Fruit fly (Drosophila melanogaster) whole organism, embryonic: ENCODE data around the gene Nmdar1.

ENCODE experiments used
- Aef1 ChIP-seq: fragments of 200-800 bp; sonication (Bioruptor generic); IDR thresholded peaks from 3 replicates; pipeline ENCODE4 v1.3.6; 2022; ENCODE audit warnings: missing biosample characterization, missing genetic modification characterization
- Asciz ChIP-seq: fragments of 200-800 bp; sonication (Bioruptor generic); optimal IDR thresholded peaks from 2 replicates; lab custom pipeline; 2017; ENCODE audit warnings: missing biosample characterization, mild to moderate bottlenecking, missing genetic modification characterization, missing genetic modification reagents
- Awh ChIP-seq: fragments of 200-800 bp; sonication (Bioruptor generic); IDR thresholded peaks from 2 replicates; pipeline ENCODE4, ENCODE4 v1.3.6; 2022; ENCODE audit warnings: missing biosample characterization, missing genetic modification characterization
- BEAF-32 ChIP-seq: fragments of 200-800 bp; sonication (Bioruptor generic); optimal IDR thresholded peaks from 3 replicates; lab custom pipeline; 2017; ENCODE audit warnings: missing biosample characterization, missing genetic modification characterization, mild to moderate bottlenecking, moderate library complexity, missing genetic modification reagents
- BtbVII ChIP-seq: fragments of 200-800 bp; sonication (Bioruptor generic); optimal IDR thresholded peaks from 3 replicates; lab custom pipeline; 2017; ENCODE audit warnings: missing biosample characterization, mild to moderate bottlenecking, missing genetic modification characterization
- CG13287 ChIP-seq: fragments of 200-800 bp; sonication (Bioruptor generic); IDR thresholded peaks from 2 replicates; pipeline ENCODE4 v1.3.6; 2022; ENCODE audit warnings: missing biosample characterization, missing genetic modification characterization; ENCODE audit not compliant: partially characterized antibody
- CG1603 ChIP-seq: fragments of 200-800 bp; sonication (Bioruptor generic); optimal IDR thresholded peaks from 2 replicates; lab custom pipeline; 2019; ENCODE audit warnings: missing biosample characterization, mild to moderate bottlenecking, missing genetic modification characterization, moderate library complexity
- CG16813 ChIP-seq: fragments of 200-800 bp; sonication (Bioruptor generic); IDR thresholded peaks from 3 replicates; pipeline ENCODE4 v1.3.6; 2022; ENCODE audit warnings: missing biosample characterization, missing genetic modification characterization; ENCODE audit not compliant: partially characterized antibody
- CG2199 ChIP-seq: fragments of 200-800 bp; sonication (Bioruptor generic); IDR thresholded peaks from 3 replicates; pipeline ENCODE4 v1.3.6; 2022; ENCODE audit warnings: missing biosample characterization, missing genetic modification characterization
- CG30431 ChIP-seq: fragments of 200-800 bp; sonication (Bioruptor generic); optimal IDR thresholded peaks from 2 replicates; lab custom pipeline; 2017; ENCODE audit warnings: missing biosample characterization, missing genetic modification characterization
- CG4617 ChIP-seq: fragments of 200-800 bp; sonication (Bioruptor generic); optimal IDR thresholded peaks from 3 replicates; lab custom pipeline; 2016; ENCODE audit warnings: missing biosample characterization, missing genetic modification characterization, borderline replicate concordance
- CG6254 ChIP-seq: fragments of 200-800 bp; sonication (Bioruptor generic); optimal IDR thresholded peaks from 3 replicates; lab custom pipeline; 2017; ENCODE audit warnings: mild to moderate bottlenecking, missing biosample characterization, missing genetic modification reagents, missing genetic modification characterization
- CG6765 ChIP-seq: fragments of 200-800 bp; sonication (Bioruptor generic); optimal IDR thresholded peaks from 3 replicates; lab custom pipeline; 2017; ENCODE audit warnings: missing biosample characterization, mild to moderate bottlenecking, missing genetic modification characterization
- CG6791 ChIP-seq: fragments of 200-800 bp; sonication (Bioruptor generic); IDR thresholded peaks from 3 replicates; pipeline ENCODE4 v1.3.6; 2022; ENCODE audit warnings: missing biosample characterization, missing genetic modification characterization; ENCODE audit not compliant: partially characterized antibody
- CG8765 ChIP-seq: fragments of 200-800 bp; sonication (Bioruptor generic); IDR thresholded peaks from 2 replicates; pipeline ENCODE4 v1.3.6; 2022; ENCODE audit warnings: missing biosample characterization, missing genetic modification characterization
- CTCF ChIP-seq: fragments of 200-800 bp; sonication (Bioruptor generic); optimal IDR thresholded peaks from 2 replicates; lab custom pipeline; 2017; ENCODE audit warnings: missing biosample characterization, mild to moderate bottlenecking, missing genetic modification characterization, moderate library complexity
- Dll ChIP-seq: fragments of 200-800 bp; sonication (Bioruptor generic); IDR thresholded peaks from 4 replicates; pipeline ENCODE4 v1.3.6; 2022; ENCODE audit warnings: missing biosample characterization, missing genetic modification characterization; ENCODE audit not compliant: partially characterized antibody
- Doc3 ChIP-seq: fragments of 200-800 bp; sonication (Bioruptor generic); IDR thresholded peaks from 3 replicates; pipeline ENCODE4 v1.3.6; 2022; ENCODE audit warnings: missing biosample characterization, missing genetic modification characterization; ENCODE audit not compliant: partially characterized antibody
- Dp ChIP-seq: fragments of 200-800 bp; sonication (Bioruptor generic); optimal IDR thresholded peaks from 2 replicates; lab custom pipeline; 2018; ENCODE audit warnings: missing biosample characterization, mild to moderate bottlenecking, missing genetic modification characterization, moderate library complexity
- Dref ChIP-seq: fragments of 200-800 bp; sonication (Bioruptor generic); IDR thresholded peaks from 2 replicates; pipeline ENCODE4 v1.3.6; 2022; ENCODE audit warnings: missing biosample characterization, missing genetic modification characterization
- E2f2 ChIP-seq: fragments of 200-800 bp; sonication (Bioruptor generic); IDR thresholded peaks from 2 replicates; pipeline ENCODE4 v1.3.6; 2022; ENCODE audit warnings: missing biosample characterization, missing genetic modification characterization
- HLH4C ChIP-seq: fragments of 200-800 bp; sonication (Bioruptor generic); IDR thresholded peaks from 3 replicates; pipeline ENCODE4 v1.3.6; 2022; ENCODE audit warnings: missing biosample characterization, missing genetic modification characterization; ENCODE audit not compliant: partially characterized antibody
- MESR4 ChIP-seq: fragments of 200-800 bp; sonication (Bioruptor generic); optimal IDR thresholded peaks from 2 replicates; lab custom pipeline; 2018; ENCODE audit warnings: missing biosample characterization, mild to moderate bottlenecking, missing genetic modification characterization, moderate library complexity
- Max ChIP-seq: fragments of 200-800 bp; sonication (Bioruptor generic); optimal IDR thresholded peaks from 2 replicates; lab custom pipeline; 2016; ENCODE audit warnings: missing biosample characterization, mild to moderate bottlenecking, missing genetic modification characterization
- Optix ChIP-seq: fragments of 200-800 bp; sonication (Bioruptor generic); IDR thresholded peaks from 3 replicates; pipeline ENCODE4 v1.3.6; 2022; ENCODE audit warnings: missing biosample characterization, missing genetic modification characterization
- Scr ChIP-seq: fragments of 200-800 bp; sonication (Bioruptor generic); IDR thresholded peaks from 2 replicates; pipeline ENCODE4 v1.3.6; 2022; ENCODE audit warnings: missing biosample characterization, missing genetic modification characterization; ENCODE audit not compliant: partially characterized antibody
- Sry-δ ChIP-seq: fragments of 200-800 bp; sonication (Bioruptor generic); optimal IDR thresholded peaks from 2 replicates; lab custom pipeline; 2016; ENCODE audit warnings: missing biosample characterization, missing genetic modification characterization
- amos ChIP-seq: fragments of 200-800 bp; sonication (Bioruptor generic); IDR thresholded peaks from 2 replicates; pipeline ENCODE4 v1.3.6; 2022; ENCODE audit warnings: missing biosample characterization, missing genetic modification characterization; ENCODE audit not compliant: partially characterized antibody
- ap ChIP-seq: fragments of 200-800 bp; sonication (Bioruptor generic); IDR thresholded peaks from 2 replicates; pipeline ENCODE4 v1.3.6; 2022; ENCODE audit warnings: missing biosample characterization, missing genetic modification characterization
- cas ChIP-seq: fragments of 200-800 bp; sonication (Bioruptor generic); IDR thresholded peaks from 2 replicates; pipeline ENCODE4 v1.3.6; 2022; ENCODE audit warnings: missing biosample characterization, missing genetic modification characterization
- ewg ChIP-seq: fragments of 200-800 bp; sonication (Bioruptor generic); optimal IDR thresholded peaks from 3 replicates; lab custom pipeline; 2017; ENCODE audit warnings: mild to moderate bottlenecking, missing biosample characterization, missing genetic modification reagents, missing genetic modification characterization
- fd102C ChIP-seq: fragments of 200-800 bp; sonication (Bioruptor generic); optimal IDR thresholded peaks from 2 replicates; lab custom pipeline; 2018; ENCODE audit warnings: missing biosample characterization, mild to moderate bottlenecking, missing genetic modification characterization, moderate library complexity
- fru ChIP-seq: fragments of >200 bp; optimal IDR thresholded peaks from 2 replicates; lab custom pipeline; 2017
- gfzf ChIP-seq: fragments of 200-800 bp; sonication (Bioruptor generic); optimal IDR thresholded peaks from 2 replicates; lab custom pipeline; 2016; ENCODE audit warnings: missing biosample characterization, mild to moderate bottlenecking, missing genetic modification characterization, moderate library complexity
- ham ChIP-seq: fragments of 200-800 bp; sonication (Bioruptor generic); IDR thresholded peaks from 2 replicates; pipeline ENCODE4 v1.3.6; 2022; ENCODE audit warnings: missing biosample characterization, missing genetic modification characterization
- lilli ChIP-seq: fragments of 200-800 bp; sonication (Bioruptor generic); optimal IDR thresholded peaks from 3 replicates; lab custom pipeline; 2016; ENCODE audit warnings: missing biosample characterization, missing genetic modification characterization
- lov ChIP-seq, 2 experiments: fragments of 200-800 bp in 1 of 2; fragments of >200 bp in 1 of 2; sonication (Bioruptor generic) in 1 of 2; IDR thresholded peaks in 1 of 2; optimal IDR thresholded peaks in 1 of 2; 2 replicates in 1 of 2; 3 replicates in 1 of 2; pipeline versions ENCODE4 v1.3.6 to Lab custom; 2017 to 2022; ENCODE audit warnings: missing biosample characterization in 1 of 2, missing genetic modification characterization in 1 of 2
- mam ChIP-seq: fragments of 200-800 bp; sonication (Bioruptor generic); optimal IDR thresholded peaks from 3 replicates; lab custom pipeline; 2016; ENCODE audit warnings: missing biosample characterization, missing genetic modification characterization
- nerfin-1 ChIP-seq: fragments of 200-800 bp; sonication (Bioruptor generic); optimal IDR thresholded peaks from 3 replicates; lab custom pipeline; 2019; ENCODE audit warnings: missing biosample characterization, mild to moderate bottlenecking, missing genetic modification characterization, moderate library complexity
- sens ChIP-seq: fragments of 200-800 bp; sonication (Bioruptor generic); peaks from one replicate; lab custom pipeline; 2016; ENCODE audit warnings: missing biosample characterization, missing genetic modification characterization
- seq ChIP-seq: fragments of 200-800 bp; sonication (Bioruptor generic); IDR thresholded peaks from 2 replicates; pipeline ENCODE4 v1.3.6; 2022; ENCODE audit warnings: missing biosample characterization, missing genetic modification characterization
- sr ChIP-seq: fragments of 200-800 bp; sonication (Bioruptor generic); IDR thresholded peaks from 3 replicates; pipeline ENCODE4 v1.3.6; 2022; ENCODE audit warnings: missing biosample characterization, missing genetic modification characterization
- stwl ChIP-seq: fragments of 200-800 bp; sonication (Bioruptor generic); optimal IDR thresholded peaks from 3 replicates; lab custom pipeline; 2018; ENCODE audit warnings: missing biosample characterization, mild to moderate bottlenecking, missing genetic modification characterization, moderate library complexity
- tap ChIP-seq: fragments of 200-800 bp; optimal IDR thresholded peaks from 3 replicates; lab custom pipeline; 2019; ENCODE audit warnings: missing biosample characterization, mild to moderate bottlenecking, missing genetic modification characterization, moderate library complexity
- tin ChIP-seq: fragments of 200-800 bp; sonication (Bioruptor generic); optimal IDR thresholded peaks from 3 replicates; lab custom pipeline; 2016; ENCODE audit warnings: missing biosample characterization, missing genetic modification characterization
- unc-4 ChIP-seq: fragments of 200-800 bp; sonication (Bioruptor generic); IDR thresholded peaks from 2 replicates; pipeline ENCODE4 v1.3.6; 2022; ENCODE audit warnings: missing biosample characterization, missing genetic modification characterization; ENCODE audit not compliant: partially characterized antibody
- usp ChIP-seq: fragments of >200 bp; optimal IDR thresholded peaks from 2 replicates; lab custom pipeline; 2017; ENCODE audit warnings: missing biosample characterization, missing genetic modification characterization
- vnd ChIP-seq: fragments of 200-800 bp; sonication (Bioruptor generic); IDR thresholded peaks from 3 replicates; pipeline ENCODE4 v1.3.6; 2022; ENCODE audit warnings: missing biosample characterization, missing genetic modification characterization; ENCODE audit not compliant: partially characterized antibody
- wdn ChIP-seq: fragments of 200-800 bp; sonication (Bioruptor generic); IDR thresholded peaks from 2 replicates; pipeline ENCODE4 v1.3.6; 2022; ENCODE audit warnings: missing biosample characterization, missing genetic modification characterization

The Nmdar1 gene

DNA sequence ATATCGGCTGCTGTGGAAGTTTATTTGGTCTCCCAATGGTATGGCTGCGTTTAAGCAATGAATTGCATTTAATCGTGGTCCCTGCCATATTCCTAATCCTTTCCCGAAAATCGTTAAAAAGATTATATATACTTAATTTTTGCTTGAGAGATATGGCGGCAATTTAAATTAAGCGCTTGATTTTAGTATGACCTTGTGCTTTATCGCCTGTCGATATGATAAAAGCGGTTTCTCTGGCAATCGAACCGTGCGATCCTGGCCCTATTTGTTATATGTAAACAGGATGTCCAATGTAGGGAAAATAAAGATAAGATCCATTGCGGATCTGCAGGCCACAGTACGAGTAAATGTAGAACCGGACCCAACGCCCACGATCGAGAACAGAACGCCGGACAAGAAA lies 31.7 kb upstream of the Nmdar1 start, which contains the start of gene Snm1 (continued):
- TF ChIP-seq Dref (GFP tag; lab: Robert Waterston, UW) (peak; percentile 45), ewg (GFP tag; lab: Kevin White, UChicago) (no peak), CTCF (GFP tag; lab: Kevin White, UChicago) (no peak), usp (GFP tag; lab: Kevin White, UChicago) (no peak), cas (GFP tag; lab: Robert Waterston, UW) (no peak), Dp (GFP tag; lab: Kevin White, UChicago) (peak; percentile 57), Optix (GFP tag; lab: Robert Waterston, UW) (no peak), CG8765 (no peak), Awh (GFP tag; lab: Robert Waterston, UW) (no peak), CG6765 (no peak), HLH4C (GFP tag; lab: Robert Waterston, UW) (no peak), tap (tag; lab: Kevin White, UChicago) (no peak), Aef1 (GFP tag; lab: Robert Waterston, UW) (no peak), ham (GFP tag; lab: Robert Waterston, UW) (no peak), Scr (0 out of 2 replicates have a peak, but pooled peaks have one; percentile 9), Sry-δ (GFP tag; lab: Kevin White, UChicago) (peak; percentile 29), tin (GFP tag; lab: Kevin White, UChicago) (no peak), CG30431 (GFP tag; lab: Kevin White, UChicago) (no peak), fru (lab: Kevin White, UChicago) (no peak), gfzf (GFP tag; lab: Kevin White, UChicago) (peak; percentile 54), mam (no peak), sr (GFP tag; lab: Robert Waterston, UW) (no peak), BtbVII (GFP tag; lab: Kevin White, UChicago) (no peak), nerfin-1 (tag; lab: Kevin White, UChicago) (no peak), ap (GFP tag; lab: Robert Waterston, UW) (no peak), seq (GFP tag; lab: Robert Waterston, UW) (no peak), fd102C (GFP tag; lab: Kevin White, UChicago) (no peak), Max (GFP tag; lab: Kevin White, UChicago) (no peak), CG6254 (GFP tag; lab: Kevin White, UChicago) (no peak), sens (peak; percentile 53)

DNA sequence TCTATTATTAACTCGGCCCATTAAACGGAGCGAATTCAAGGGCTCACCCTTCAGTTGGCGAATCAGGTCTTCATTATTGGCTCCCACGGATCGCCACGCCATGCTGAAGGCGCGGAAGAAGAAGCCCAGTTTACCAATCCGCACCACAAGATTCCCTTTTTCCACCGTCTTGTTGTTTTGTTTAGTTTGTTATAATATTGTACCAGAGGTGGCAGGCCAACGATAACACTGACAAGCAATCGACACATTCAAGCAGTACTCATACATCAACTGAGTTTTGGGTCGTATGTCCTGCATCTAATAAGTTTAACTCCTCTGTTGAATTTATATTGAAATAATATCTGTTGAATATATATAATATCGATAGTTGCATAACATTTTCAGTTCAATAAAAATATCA lies 31.0 kb upstream of the Nmdar1 start, which contains the start of gene Pcmt:
Gene Pcmt, minus strand, starts transcription at position 235 of the 400 bp plus-strand sequence.
- TF ChIP-seq stwl (tag; lab: Kevin White, UChicago), result peak; percentile 63
- TF ChIP-seq MESR4 (GFP tag; lab: Kevin White, UChicago), result peak; percentile 52
- TF ChIP-seq lov (optimal IDR thresholded peaks at IDR 0.05; lab: Kevin White, UChicago), result no peak
- no peak for TF ChIP-seq lov (GFP tag; IDR thresholded peaks at IDR 0.05; lab: Robert Waterston, UW)
- TF ChIP-seq CG6791, result 0 out of 3 replicates have a peak, but pooled peaks have one; percentile 41
- TF ChIP-seq CG4617, result no peak
- 0 out of 3 replicates have a peak, but pooled peaks have one; percentile 22 for TF ChIP-seq CG2199 (GFP tag; lab: Robert Waterston, UW)
- 0 out of 3 replicates have a peak, but pooled peaks have one; percentile 50 for TF ChIP-seq Doc3
- TF ChIP-seq BEAF-32 (GFP tag; lab: Kevin White, UChicago), result peak; percentile 37
- TF ChIP-seq CG16813 (GFP tag; lab: Robert Waterston, UW), result peak; percentile 48; the same call in 1 of the 3 replicates
- TF ChIP-seq wdn (GFP tag; lab: Robert Waterston, UW), result no peak
- TF ChIP-seq unc-4 (GFP tag; lab: Robert Waterston, UW), result 0 out of 2 replicates have a peak, but pooled peaks have one; percentile 32
- peak; percentile 50 for TF ChIP-seq CG1603 (tag; lab: Kevin White, UChicago)
- TF ChIP-seq lilli, result no peak
- TF ChIP-seq Scr, result peak; percentile 55; the same call in 1 of the 2 replicates
- peak; percentile 25; the same call in 1 of the 2 replicates for TF ChIP-seq CG13287 (GFP tag; lab: Robert Waterston, UW)
- TF ChIP-seq vnd (GFP tag; lab: Robert Waterston, UW), result 0 out of 3 replicates have a peak, but pooled peaks have one; percentile 29
- peak; percentile 37 for TF ChIP-seq amos (GFP tag; lab: Robert Waterston, UW)
- peak; percentile 29 for TF ChIP-seq E2f2 (GFP tag; lab: Robert Waterston, UW)
- 0 out of 4 replicates have a peak, but pooled peaks have one; percentile 51 for TF ChIP-seq Dll
- TF ChIP-seq Asciz (GFP tag; lab: Kevin White, UChicago), result no peak
- peak; percentile 70 for TF ChIP-seq Sry-δ (GFP tag; lab: Kevin White, UChicago)
- TF ChIP-seq Dp (GFP tag; lab: Kevin White, UChicago), result peak; percentile 20
